Fruit fly (Drosophila melanogaster) whole organism, prepupa: ENCODE measurements around the gene CycB3.

Experiments
- CG10631 ChIP-seq: fragments of 200-800 bp; sonication (Bioruptor generic); optimal IDR thresholded peaks from 2 replicates; lab custom pipeline; 2016; ENCODE audit warnings: missing biosample characterization, missing genetic modification characterization
- CG11294 ChIP-seq: fragments of 200-800 bp; sonication (Bioruptor generic); IDR thresholded peaks from 2 replicates; pipeline ENCODE4 v1.3.6; 2022; ENCODE audit warnings: missing biosample characterization, missing genetic modification characterization
- CG16779 ChIP-seq: fragments of 200-800 bp; sonication (Bioruptor generic); optimal IDR thresholded peaks from 3 replicates; lab custom pipeline; 2017; ENCODE audit warnings: missing biosample characterization, mild to moderate bottlenecking, missing genetic modification characterization
- CG6276 ChIP-seq: fragments of 200-800 bp; sonication (Bioruptor generic); optimal IDR thresholded peaks from 2 replicates; lab custom pipeline; 2017; ENCODE audit warnings: missing biosample characterization, mild to moderate bottlenecking, missing genetic modification characterization
- CG6854 ChIP-seq: fragments of 200-800 bp; sonication (Bioruptor generic); optimal IDR thresholded peaks from 2 replicates; lab custom pipeline; 2017; ENCODE audit warnings: missing biosample characterization, mild to moderate bottlenecking, missing genetic modification characterization
- CG8119 ChIP-seq: fragments of 200-800 bp; sonication (Bioruptor generic); IDR thresholded peaks from 3 replicates; pipeline ENCODE4 v1.3.6; 2022; ENCODE audit warnings: missing biosample characterization, missing genetic modification characterization
- Eip78C ChIP-seq: fragments of 200-800 bp; sonication (Bioruptor generic); peaks from one replicate; lab custom pipeline; 2016; ENCODE audit warnings: missing biosample characterization, missing genetic modification characterization
- Eip93F ChIP-seq: fragments of 200-800 bp; sonication (Bioruptor generic); optimal IDR thresholded peaks from 2 replicates; lab custom pipeline; 2016; ENCODE audit warnings: missing biosample characterization, mild to moderate bottlenecking, missing genetic modification characterization
- Gug ChIP-seq: fragments of 200-800 bp; sonication (Bioruptor generic); IDR thresholded peaks from 2 replicates; pipeline ENCODE4 v1.3.6; 2022; ENCODE audit warnings: missing biosample characterization, missing genetic modification characterization
- Hr4 ChIP-seq: fragments of 200-800 bp; sonication (Bioruptor generic); optimal IDR thresholded peaks from 3 replicates; lab custom pipeline; 2016; ENCODE audit warnings: missing biosample characterization, missing genetic modification characterization
- Sox102F ChIP-seq: fragments of 200-800 bp; sonication (Bioruptor generic); optimal IDR thresholded peaks from 2 replicates; lab custom pipeline; 2016; ENCODE audit warnings: missing biosample characterization, mild to moderate bottlenecking, missing genetic modification characterization
- dac ChIP-seq: fragments of 200-800 bp; sonication (Bioruptor generic); optimal IDR thresholded peaks from 2 replicates; lab custom pipeline; 2017; ENCODE audit warnings: missing biosample characterization, mild to moderate bottlenecking, missing genetic modification characterization
- salr ChIP-seq, 2 experiments: fragments of 200-800 bp; sonication (Bioruptor generic); optimal IDR thresholded peaks; 3 replicates each; lab custom pipeline; 2016 to 2018; ENCODE audit warnings: missing biosample characterization in 2 of 2, missing genetic modification characterization in 2 of 2, mild to moderate bottlenecking in 1 of 2

DNA sequence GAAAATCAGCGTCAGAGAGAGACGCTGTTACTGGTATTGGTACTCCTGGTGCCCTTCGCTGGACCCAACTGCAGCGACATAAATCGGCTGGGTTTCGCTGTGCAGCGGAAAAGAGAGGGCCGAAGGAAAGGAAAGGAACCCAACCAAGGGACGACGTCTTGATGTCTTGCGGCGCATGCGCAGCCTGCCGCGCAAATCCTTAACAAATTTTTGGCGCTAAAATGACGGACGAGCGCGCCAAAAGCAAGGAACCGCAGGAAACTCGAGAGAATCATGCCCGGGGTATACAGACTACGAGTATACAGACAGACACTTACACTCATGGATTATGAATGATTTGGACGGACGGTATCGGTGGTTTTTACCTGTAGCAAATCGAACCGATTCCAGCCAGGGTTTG lies 3.6 kb downstream of the CycB3 start:
- TF ChIP-seq Eip93F (GFP tag; lab: Kevin White, UChicago) (no peak), Sox102F (GFP tag; lab: Kevin White, UChicago) (no peak), dac (GFP tag; lab: Kevin White, UChicago) (no peak), CG10631 (GFP tag; lab: Kevin White, UChicago) (no peak), CG6854 (GFP tag; lab: Kevin White, UChicago) (no peak), CG11294 (no peak), CG8119 (no peak), salr (GFP tag; optimal IDR thresholded peaks at IDR 0.05; lab: Kevin White, UChicago) (no peak), Gug (GFP tag; lab: Robert Waterston, UW) (no peak), Hr4 (no peak), CG6276 (no peak), Eip78C (GFP tag; lab: Kevin White, UChicago) (no peak), CG16779 (tag; lab: Kevin White, UChicago) (no peak)
